Worm (Caenorhabditis elegans) whole organism, mixed stage, embryonic: ENCODE results near the gene dlat-1.

Experiments
- M03D4.4 ChIP-seq: sonication (generic microtip); optimal IDR thresholded peaks from 2 replicates; lab custom pipeline; 2017; ENCODE audit warnings: mild to moderate bottlenecking, missing genetic modification characterization, missing compliant biosample characterization
- blmp-1 ChIP-seq: fragments of 150-350 bp; optimal IDR thresholded peaks from 2 replicates; lab custom pipeline; 2014; ENCODE audit warnings: missing biosample characterization, missing genetic modification characterization
- ces-1 ChIP-seq: fragments of 150-350 bp; optimal IDR thresholded peaks from 2 replicates; lab custom pipeline; 2014; ENCODE audit warnings: missing biosample characterization, missing genetic modification reagents, missing genetic modification characterization
- elt-3 ChIP-seq: fragments of 150-350 bp; optimal IDR thresholded peaks from 2 replicates; lab custom pipeline; 2014; ENCODE audit warnings: missing biosample characterization, missing genetic modification characterization
- lsy-2 ChIP-seq: fragments of 150-350 bp; optimal IDR thresholded peaks from 2 replicates; lab custom pipeline; 2014; ENCODE audit warnings: missing biosample characterization, missing genetic modification characterization
- mab-5 ChIP-seq: fragments of 150-350 bp; optimal IDR thresholded peaks from 2 replicates; lab custom pipeline; 2014; ENCODE audit warnings: missing biosample characterization, missing genetic modification characterization
- mls-2 ChIP-seq: sonication (generic microtip); optimal IDR thresholded peaks from 2 replicates; lab custom pipeline; 2016; ENCODE audit warnings: mild to moderate bottlenecking, missing genetic modification characterization, moderate library complexity, missing compliant biosample characterization
- nhr-76 ChIP-seq: sonication (generic microtip); optimal IDR thresholded peaks from 2 replicates; lab custom pipeline; 2017; ENCODE audit warnings: missing biosample characterization, missing genetic modification characterization
- pha-4 ChIP-seq: fragments of 150-350 bp; optimal IDR thresholded peaks from 2 replicates; lab custom pipeline; 2018; ENCODE audit warnings: missing biosample characterization, missing genetic modification reagents, missing genetic modification characterization
- snpc-4 ChIP-seq: fragments of 150-350 bp; optimal IDR thresholded peaks from 2 replicates; lab custom pipeline; 2014; ENCODE audit warnings: missing biosample characterization, missing genetic modification characterization
- unc-120 ChIP-seq: sonication (generic microtip); optimal IDR thresholded peaks from 2 replicates; lab custom pipeline; 2017; ENCODE audit warnings: missing genetic modification characterization, missing compliant biosample characterization; ENCODE audit not compliant: poor library complexity, severe bottlenecking
- unc-39 ChIP-seq: fragments of 150-350 bp; optimal IDR thresholded peaks from 2 replicates; lab custom pipeline; 2014; ENCODE audit warnings: missing biosample characterization, missing genetic modification characterization
- unc-62 ChIP-seq: fragments of 150-350 bp; optimal IDR thresholded peaks from 2 replicates; lab custom pipeline; 2014; ENCODE audit warnings: missing biosample characterization, missing genetic modification reagents, missing genetic modification characterization
- zip-8 ChIP-seq: fragments of 150-350 bp; optimal IDR thresholded peaks from 2 replicates; lab custom pipeline; 2014; ENCODE audit warnings: missing biosample characterization, missing genetic modification characterization

- no peak for TF ChIP-seq snpc-4 (tag; lab: Kevin White, UChicago)
- no peak for TF ChIP-seq blmp-1 (tag; lab: Kevin White, UChicago)
- no peak for TF ChIP-seq unc-39 (tag; lab: Kevin White, UChicago)
- no peak for TF ChIP-seq zip-8 (tag; lab: Kevin White, UChicago)
- no peak for TF ChIP-seq mab-5
- no peak for TF ChIP-seq mls-2 (tag; lab: Kevin White, UChicago)
- no peak for TF ChIP-seq unc-62
- no peak for TF ChIP-seq ces-1 (GFP tag; lab: Kevin White, UChicago)
- no peak for TF ChIP-seq lsy-2 (tag; lab: Kevin White, UChicago)
- TF ChIP-seq nhr-76 (tag; lab: Kevin White, UChicago): no peak
- TF ChIP-seq M03D4.4 (tag; lab: Kevin White, UChicago): no peak
- no peak for TF ChIP-seq pha-4 (tag; lab: Kevin White, UChicago)
- no peak for TF ChIP-seq elt-3 (tag; lab: Kevin White, UChicago)
- TF ChIP-seq unc-120 (tag; lab: Kevin White, UChicago): no peak
Measured at ce11 chrV:14474099-14474498, 27.0 kb upstream of the dlat-1 start, which contains the start of gene clec-56.
